1 fruit fly cellular context compared by ENCODE assay signal in genomic region chrX:22455509-22456179, dm6.
TF ChIP-seq lines count a peak whose summit lies in the region.

Gene Usp2, plus strand, starts transcription at chrX:22455803.

TF ChIP-seq in whole organism, embryonic, 481 proteins besides CTCF, POLR2A, EP300 and RAD21 (continued from another document):
- TF ChIP-seq HLH3B (GFP tag; IDR thresholded peaks at IDR 0.05; lab: Robert Waterston, UW) (0 out of 2 replicates have a peak, but pooled peaks have one; percentile 11), Nf-YA (GFP tag; IDR thresholded peaks at IDR 0.05; lab: Robert Waterston, UW) (no peak), CG42726 (GFP tag; IDR thresholded peaks at IDR 0.05; lab: Robert Waterston, UW; ENCODE audit: partially characterized antibody) (peak; percentile 78), Antp (GFP tag; optimal IDR thresholded peaks at IDR 0.05; lab: Kevin White, UChicago) (peak; percentile 14), row (GFP tag; IDR thresholded peaks at IDR 0.05; lab: Robert Waterston, UW) (peak; percentile 71), CG10462 (GFP tag; optimal IDR thresholded peaks at IDR 0.05; lab: Kevin White, UChicago) (no peak), rib (GFP tag; IDR thresholded peaks at IDR 0.05; lab: Robert Waterston, UW) (peak; percentile 43; the same call in 1 of the 2 replicates), lola (GFP tag; optimal IDR thresholded peaks at IDR 0.05; lab: Kevin White, UChicago) (peak in 1 of 3 experiments; percentile 52), Nf-YB (GFP tag; optimal IDR thresholded peaks at IDR 0.05; lab: Kevin White, UChicago) (no peak), CG11696 (GFP tag; IDR thresholded peaks at IDR 0.05; lab: Robert Waterston, UW) (no peak), CG3995 (GFP tag; optimal IDR thresholded peaks at IDR 0.05; lab: Kevin White, UChicago) (peak; percentile 96), amos (GFP tag; IDR thresholded peaks at IDR 0.05; lab: Robert Waterston, UW; ENCODE audit: partially characterized antibody) (peak; percentile 84), pita (GFP tag; optimal IDR thresholded peaks at IDR 0.05; lab: Kevin White, UChicago) (peak; percentile 55), CG13287 (GFP tag; IDR thresholded peaks at IDR 0.05; lab: Robert Waterston, UW; ENCODE audit: partially characterized antibody) (peak; percentile 45), Meics (GFP tag; optimal IDR thresholded peaks at IDR 0.05; lab: Kevin White, UChicago) (no peak), gfzf (GFP tag; optimal IDR thresholded peaks at IDR 0.05; lab: Kevin White, UChicago) (peak; percentile 88), nmo (GFP tag; optimal IDR thresholded peaks at IDR 0.05; lab: Kevin White, UChicago) (peak; percentile 47), CG2116 (GFP tag; optimal IDR thresholded peaks at IDR 0.05; lab: Kevin White, UChicago) (peak; percentile 89), CG17802 (tag; optimal IDR thresholded peaks at IDR 0.05; lab: Kevin White, UChicago) (peak; percentile 71), knrl (GFP tag; IDR thresholded peaks at IDR 0.05; lab: Robert Waterston, UW; ENCODE audit: partially characterized antibody) (peak; percentile 79), CG10267 (tag; optimal IDR thresholded peaks at IDR 0.05; lab: Kevin White, UChicago) (peak; percentile 29), Dll (GFP tag; IDR thresholded peaks at IDR 0.05; lab: Robert Waterston, UW; ENCODE audit: partially characterized antibody) (peak; percentile 25; the same call in 1 of the 4 replicates), grau (tag; optimal IDR thresholded peaks at IDR 0.05; lab: Kevin White, UChicago) (peak; percentile 26), HLH4C (GFP tag; IDR thresholded peaks at IDR 0.05; lab: Robert Waterston, UW; ENCODE audit: partially characterized antibody) (peak; percentile 56), CG4282 (GFP tag; optimal IDR thresholded peaks at IDR 0.05; lab: Kevin White, UChicago) (no peak), chm (GFP tag; IDR thresholded peaks at IDR 0.05; lab: Robert Waterston, UW) (0 out of 2 replicates have a peak, but pooled peaks have one; percentile 12), toy (GFP tag; IDR thresholded peaks at IDR 0.05; lab: Robert Waterston, UW) (no peak), CG2120 (GFP tag; optimal IDR thresholded peaks at IDR 0.05; lab: Kevin White, UChicago) (no peak), PHDP (tag; optimal IDR thresholded peaks at IDR 0.05; lab: Kevin White, UChicago) (peak; percentile 9), CG1603 (tag; optimal IDR thresholded peaks at IDR 0.05; lab: Kevin White, UChicago) (peak; percentile 71), unc-4 (GFP tag; IDR thresholded peaks at IDR 0.05; lab: Robert Waterston, UW; ENCODE audit: partially characterized antibody) (peak; percentile 36), CG33213 (GFP tag; optimal IDR thresholded peaks at IDR 0.05; lab: Kevin White, UChicago) (peak; percentile 16), CG12219 (GFP tag; optimal IDR thresholded peaks at IDR 0.05; lab: Kevin White, UChicago) (no peak), CG7786 (GFP tag; optimal IDR thresholded peaks at IDR 0.05; lab: Kevin White, UChicago) (no peak), CG6791 (GFP tag; IDR thresholded peaks at IDR 0.05; lab: Robert Waterston, UW; ENCODE audit: partially characterized antibody) (peak; percentile 79), CG2129 (GFP tag; IDR thresholded peaks at IDR 0.05; lab: Robert Waterston, UW; ENCODE audit: partially characterized antibody) (peak; percentile 27; the same call in 1 of the 2 replicates), CG34422 (GFP tag; IDR thresholded peaks at IDR 0.05; lab: Robert Waterston, UW) (0 out of 3 replicates have a peak, but pooled peaks have one; percentile 15), Trl (optimal IDR thresholded peaks at IDR 0.05; lab: Kevin White, UChicago) (no peak), Trl (GFP tag; optimal IDR thresholded peaks at IDR 0.05; lab: Kevin White, UChicago) (peak; percentile 8), BEAF-32 (GFP tag; optimal IDR thresholded peaks at IDR 0.05; lab: Kevin White, UChicago) (peak; percentile 84), CG15514 (GFP tag; optimal IDR thresholded peaks at IDR 0.05; lab: Kevin White, UChicago) (peak; percentile 58), CG17829 (tag; optimal IDR thresholded peaks at IDR 0.05; lab: Kevin White, UChicago) (peak; percentile 26), gro (GFP tag; optimal IDR thresholded peaks at IDR 0.05; lab: Kevin White, UChicago) (peak; percentile 11), E2f1 (GFP tag; IDR thresholded peaks at IDR 0.05; lab: Robert Waterston, UW) (no peak), CG31224 (GFP tag; IDR thresholded peaks at IDR 0.05; lab: Robert Waterston, UW) (no peak), trem (tag; optimal IDR thresholded peaks at IDR 0.05; lab: Kevin White, UChicago) (peak; percentile 51), CG4617 (GFP tag; optimal IDR thresholded peaks at IDR 0.05; lab: Kevin White, UChicago; ENCODE audit: borderline replicate concordance) (peak; percentile 69), p53 (GFP tag; optimal IDR thresholded peaks at IDR 0.05; lab: Kevin White, UChicago) (no peak), E2f2 (GFP tag; IDR thresholded peaks at IDR 0.05; lab: Robert Waterston, UW) (peak; percentile 27; the same call in 1 of the 2 replicates), mam (GFP tag; optimal IDR thresholded peaks at IDR 0.05; lab: Kevin White, UChicago) (peak; percentile 27), klu (GFP tag; IDR thresholded peaks at IDR 0.05; lab: Robert Waterston, UW) (no peak), CG14860 (GFP tag; IDR thresholded peaks at IDR 0.05; lab: Robert Waterston, UW; ENCODE audit: partially characterized antibody) (peak; percentile 38; the same call in 1 of the 3 replicates), Lhr (GFP tag; optimal IDR thresholded peaks at IDR 0.05; lab: Kevin White, UChicago) (peak; percentile 46), zen (tag; optimal IDR thresholded peaks at IDR 0.05; lab: Kevin White, UChicago) (peak; percentile 17), CG15696 (tag; optimal IDR thresholded peaks at IDR 0.05; lab: Kevin White, UChicago) (no peak), inv (GFP tag; IDR thresholded peaks at IDR 0.05; lab: Robert Waterston, UW; ENCODE audit: partially characterized antibody) (peak; percentile 66; the same call in 1 of the 2 replicates), Scr (GFP tag; IDR thresholded peaks at IDR 0.05; lab: Robert Waterston, UW; ENCODE audit: partially characterized antibody) (peak; percentile 67), tll (GFP tag; optimal IDR thresholded peaks at IDR 0.05; lab: Kevin White, UChicago) (no peak), sens (GFP tag; lab: Kevin White, UChicago) (peak; percentile 78), hb (GFP tag; IDR thresholded peaks at IDR 0.05; lab: Robert Waterston, UW; ENCODE audit: partially characterized antibody) (peak; percentile 63), Bgb (GFP tag; IDR thresholded peaks at IDR 0.05; lab: Robert Waterston, UW; ENCODE audit: partially characterized antibody) (peak; percentile 76), nerfin-1 (tag; optimal IDR thresholded peaks at IDR 0.05; lab: Kevin White, UChicago) (peak; percentile 42), CG9817 (tag; optimal IDR thresholded peaks at IDR 0.05; lab: Kevin White, UChicago) (peak; percentile 7), Rfx (GFP tag; IDR thresholded peaks at IDR 0.05; lab: Robert Waterston, UW) (peak; percentile 50; the same call in 1 of the 2 replicates), bbx (GFP tag; IDR thresholded peaks at IDR 0.05; lab: Robert Waterston, UW; ENCODE audit: partially characterized antibody) (peak; percentile 74), nerfin-2 (GFP tag; IDR thresholded peaks at IDR 0.05; lab: Robert Waterston, UW; ENCODE audit: partially characterized antibody) (0 out of 2 replicates have a peak, but pooled peaks have one; percentile 30), bigmax (GFP tag; optimal IDR thresholded peaks at IDR 0.05; lab: Kevin White, UChicago) (peak; percentile 84), NC2α (GFP tag; optimal IDR thresholded peaks at IDR 0.05; lab: Kevin White, UChicago) (no peak), Doc3 (GFP tag; IDR thresholded peaks at IDR 0.05; lab: Robert Waterston, UW; ENCODE audit: partially characterized antibody) (0 out of 3 replicates have a peak, but pooled peaks have one; percentile 11), sqz (GFP tag; optimal IDR thresholded peaks at IDR 0.05; lab: Kevin White, UChicago) (peak; percentile 25), CG8478 (optimal IDR thresholded peaks at IDR 0.05; lab: Kevin White, UChicago) (no peak), Dp (GFP tag; optimal IDR thresholded peaks at IDR 0.05; lab: Kevin White, UChicago) (peak; percentile 16), CG3847 (GFP tag; IDR thresholded peaks at IDR 0.05; lab: Robert Waterston, UW) (peak; percentile 38; the same call in 1 of the 2 replicates), CG8290 (GFP tag; optimal IDR thresholded peaks at IDR 0.05; lab: Kevin White, UChicago) (peak; percentile 8), CG8290 (tag; optimal IDR thresholded peaks at IDR 0.05; lab: Kevin White, UChicago) (peak in 1 of 2 experiments; percentile 34), CG16813 (GFP tag; IDR thresholded peaks at IDR 0.05; lab: Robert Waterston, UW; ENCODE audit: partially characterized antibody) (peak; percentile 74), phol (tag; optimal IDR thresholded peaks at IDR 0.05; lab: Kevin White, UChicago) (peak; percentile 48), Gug (GFP tag; IDR thresholded peaks at IDR 0.05; lab: Robert Waterston, UW) (no peak; the same call in 3 of the 4 replicates), TFAM (GFP tag; optimal IDR thresholded peaks at IDR 0.05; lab: Kevin White, UChicago) (no peak), sob (GFP tag; IDR thresholded peaks at IDR 0.05; lab: Robert Waterston, UW) (0 out of 2 replicates have a peak, but pooled peaks have one; percentile 8), CG31388 (GFP tag; optimal IDR thresholded peaks at IDR 0.05; lab: Kevin White, UChicago) (no peak), Max (GFP tag; optimal IDR thresholded peaks at IDR 0.05; lab: Kevin White, UChicago) (peak; percentile 12), slbo (GFP tag; IDR thresholded peaks at IDR 0.05; lab: Robert Waterston, UW) (peak; percentile 37), Med (GFP tag; lab: Kevin White, UChicago) (peak; percentile 72), CG16779 (GFP tag; IDR thresholded peaks at IDR 0.05; lab: Robert Waterston, UW) (no peak), usp (GFP tag; optimal IDR thresholded peaks at IDR 0.05; lab: Kevin White, UChicago) (no peak), NC2β (GFP tag; optimal IDR thresholded peaks at IDR 0.05; lab: Kevin White, UChicago) (no peak), zfh2 (GFP tag; optimal IDR thresholded peaks at IDR 0.05; lab: Kevin White, UChicago) (peak; percentile 5), CG32532 (GFP tag; IDR thresholded peaks at IDR 0.05; lab: Robert Waterston, UW) (0 out of 2 replicates have a peak, but pooled peaks have one; percentile 7), CG12659 (GFP tag; optimal IDR thresholded peaks at IDR 0.05; lab: Kevin White, UChicago) (peak; percentile 23), CG30020 (tag; optimal IDR thresholded peaks at IDR 0.05; lab: Kevin White, UChicago) (peak; percentile 88), btn (GFP tag; optimal IDR thresholded peaks at IDR 0.05; lab: Kevin White, UChicago) (no peak), zen2 (GFP tag; IDR thresholded peaks at IDR 0.05; lab: Robert Waterston, UW; ENCODE audit: partially characterized antibody) (peak; percentile 43; the same call in 1 of the 3 replicates), Sin3A (optimal IDR thresholded peaks at IDR 0.05; lab: Kevin White, UChicago) (peak; percentile 48), stwl (tag; optimal IDR thresholded peaks at IDR 0.05; lab: Kevin White, UChicago) (peak; percentile 39), crp (GFP tag; optimal IDR thresholded peaks at IDR 0.05; lab: Kevin White, UChicago) (peak in 1 of 2 experiments; percentile 73), pzg (GFP tag; optimal IDR thresholded peaks at IDR 0.05; lab: Kevin White, UChicago) (peak; percentile 81), sisA (GFP tag; IDR thresholded peaks at IDR 0.05; lab: Robert Waterston, UW) (peak; percentile 13; the same call in 1 of the 2 replicates), ssp (GFP tag; IDR thresholded peaks at IDR 0.05; lab: Robert Waterston, UW) (peak; percentile 96), CG9797 (GFP tag; optimal IDR thresholded peaks at IDR 0.05; lab: Kevin White, UChicago) (peak; percentile 68), crol (GFP tag; IDR thresholded peaks at IDR 0.05; lab: Robert Waterston, UW) (peak; percentile 74), CG7357 (GFP tag; IDR thresholded peaks at IDR 0.05; lab: Robert Waterston, UW) (peak; percentile 83), hkb (optimal IDR thresholded peaks at IDR 0.05; lab: Kevin White, UChicago) (no peak), hkb (GFP tag; IDR thresholded peaks at IDR 0.05; lab: Robert Waterston, UW) (no peak), CG1792 (GFP tag; optimal IDR thresholded peaks at IDR 0.05; lab: Kevin White, UChicago) (no peak), chinmo (GFP tag; IDR thresholded peaks at IDR 0.05; lab: Robert Waterston, UW; ENCODE audit: partially characterized antibody) (0 out of 4 replicates have a peak, but pooled peaks have one; percentile 46), CG4707 (GFP tag; optimal IDR thresholded peaks at IDR 0.05; lab: Kevin White, UChicago) (no peak), CG2712 (tag; optimal IDR thresholded peaks at IDR 0.05; lab: Kevin White, UChicago) (peak; percentile 23), Side (GFP tag; optimal IDR thresholded peaks at IDR 0.05; lab: Kevin White, UChicago) (no peak), CG12071 (GFP tag; optimal IDR thresholded peaks at IDR 0.05; lab: Kevin White, UChicago) (no peak), dpn (GFP tag; optimal IDR thresholded peaks at IDR 0.05; lab: Kevin White, UChicago) (peak in 1 of 2 experiments; percentile 12), Sry-δ (GFP tag; optimal IDR thresholded peaks at IDR 0.05; lab: Kevin White, UChicago) (peak; percentile 85), CG9437 (GFP tag; optimal IDR thresholded peaks at IDR 0.05; lab: Kevin White, UChicago) (no peak), Ets65A (GFP tag; lab: Kevin White, UChicago) (peak; percentile 38), CG9932 (GFP tag; IDR thresholded peaks at IDR 0.05; lab: Robert Waterston, UW) (peak; percentile 59), CG14710 (tag; optimal IDR thresholded peaks at IDR 0.05; lab: Kevin White, UChicago) (peak; percentile 63)
